Worm (Caenorhabditis elegans): ENCODE measurements around the gene nhr-94.
A peak's percentile ranks its signal among the peaks of the same experiment; 100 is the strongest.

nhr-94 gene

ce11 chrV:7686189-7686588 lies at the start of gene nhr-94, which contains the start of gene nhr-152:
nhr-94 (minus strand) TSS chrV:7686335.
nhr-152 (plus strand) TSS chrV:7686350.
- TF ChIP-seq daf-12 (tag; optimal IDR thresholded peaks at IDR 0.05) = no peak
- no peak for TF ChIP-seq php-3 (GFP tag; IDR thresholded peaks at IDR 0.05)
- no peak for TF ChIP-seq zag-1 (tag; optimal IDR thresholded peaks at IDR 0.05)
- TF ChIP-seq D1046.2 (GFP tag; IDR thresholded peaks at IDR 0.05) = no peak
- no peak for TF ChIP-seq gei-8 (GFP tag; optimal IDR thresholded peaks at IDR 0.05)
- TF ChIP-seq egl-43 (GFP tag; IDR thresholded peaks at IDR 0.05) = no peak
- no peak for TF ChIP-seq ctbp-1 (GFP tag; IDR thresholded peaks at IDR 0.05)
- no peak for TF ChIP-seq jun-1 (tag; optimal IDR thresholded peaks at IDR 0.05)
- no peak for TF ChIP-seq unc-130 (GFP tag; optimal IDR thresholded peaks at IDR 0.05)
- no peak for TF ChIP-seq lin-29 (GFP tag; IDR thresholded peaks at IDR 0.05)
- no peak for TF ChIP-seq hmg-1.1 (GFP tag; IDR thresholded peaks at IDR 0.05)
- TF ChIP-seq Y75B8A.6 (GFP tag; IDR thresholded peaks at IDR 0.05) = no peak
- TF ChIP-seq lin-39 (tag; optimal IDR thresholded peaks at IDR 0.05) = no peak
- TF ChIP-seq nhr-25 (tag; optimal IDR thresholded peaks at IDR 0.05; ENCODE audit: borderline replicate concordance, insufficient read depth) = peak; percentile 0
- TF ChIP-seq fkh-10 (GFP tag; optimal IDR thresholded peaks at IDR 0.05) = no peak
- no peak for TF ChIP-seq R02D3.7 (tag; optimal IDR thresholded peaks at IDR 0.05)
- TF ChIP-seq nhr-102 (tag; optimal IDR thresholded peaks at IDR 0.05) = no peak
- no peak for TF ChIP-seq aly-2 (tag; optimal IDR thresholded peaks at IDR 0.05)
- no peak for TF ChIP-seq Y105C5A.15 (GFP tag; IDR thresholded peaks at IDR 0.05)
- peak; percentile 58 for TF ChIP-seq hlh-30 (tag; optimal IDR thresholded peaks at IDR 0.05; ENCODE audit: insufficient read depth)
- no peak for TF ChIP-seq rbr-2 (tag; optimal IDR thresholded peaks at IDR 0.05)
- TF ChIP-seq pqm-1 (tag; optimal IDR thresholded peaks at IDR 0.05) = no peak
- no peak for TF ChIP-seq attf-4 (tag; optimal IDR thresholded peaks at IDR 0.05)
- TF ChIP-seq Y5F2A.4 (GFP tag; optimal IDR thresholded peaks at IDR 0.05) = no peak
- no peak for TF ChIP-seq lin-38 (GFP tag; IDR thresholded peaks at IDR 0.05)
- TF ChIP-seq mxl-3 (GFP tag; optimal IDR thresholded peaks at IDR 0.05) = peak; percentile 59
- no peak for TF ChIP-seq dmd-9 (GFP tag; IDR thresholded peaks at IDR 0.05)
- TF ChIP-seq cey-2 (tag; optimal IDR thresholded peaks at IDR 0.05; ENCODE audit: borderline replicate concordance, insufficient read depth) = no peak
- peak; percentile 46 for TF ChIP-seq nhr-28 (tag; optimal IDR thresholded peaks at IDR 0.05)
- no peak for TF ChIP-seq spr-3 (GFP tag; optimal IDR thresholded peaks at IDR 0.05)
- TF ChIP-seq ceh-44 (GFP tag; IDR thresholded peaks at IDR 0.05) = no peak
- TF ChIP-seq daf-16 (GFP tag; optimal IDR thresholded peaks at IDR 0.05) = no peak
- no peak for TF ChIP-seq daf-16 (tag; optimal IDR thresholded peaks at IDR 0.05)
- TF ChIP-seq aha-1 (tag) = peak; percentile 60
- no peak for TF ChIP-seq zip-11 (GFP tag; IDR thresholded peaks at IDR 0.05)
- TF ChIP-seq ztf-7 (tag; optimal IDR thresholded peaks at IDR 0.05) = no peak
- TF ChIP-seq pha-4 (GFP tag; IDR thresholded peaks at IDR 0.05) = no peak
- TF ChIP-seq pha-4 (tag; optimal IDR thresholded peaks at IDR 0.05) = no peak
- TF ChIP-seq fos-1 (tag; optimal IDR thresholded peaks at IDR 0.05) = no peak
- TF ChIP-seq F37D6.2 (tag; optimal IDR thresholded peaks at IDR 0.05) = no peak
- TF ChIP-seq ZK546.5 (tag; optimal IDR thresholded peaks at IDR 0.05) = no peak
- no peak for TF ChIP-seq nhr-11 (tag; optimal IDR thresholded peaks at IDR 0.05)
- TF ChIP-seq T20F7.1 (GFP tag; optimal IDR thresholded peaks at IDR 0.05) = no peak
- TF ChIP-seq mes-2 (tag; optimal IDR thresholded peaks at IDR 0.05; ENCODE audit: poor library complexity, severe bottlenecking) = no peak
- no peak for TF ChIP-seq nhr-41 (GFP tag; IDR thresholded peaks at IDR 0.05)
- no peak for TF ChIP-seq ceh-62 (tag; optimal IDR thresholded peaks at IDR 0.05)
